Fruit fly (Drosophila melanogaster) whole organism, embryonic: ENCODE measurements around the gene Rh2.

Source experiments
- Adf1 ChIP-seq: fragments of 200-800 bp; sonication (Bioruptor generic); IDR thresholded peaks from 2 replicates; pipeline ENCODE4 v1.3.6; 2022; ENCODE audit warnings: missing biosample characterization, missing genetic modification characterization
- Asciz ChIP-seq: fragments of 200-800 bp; sonication (Bioruptor generic); optimal IDR thresholded peaks from 2 replicates; lab custom pipeline; 2017; ENCODE audit warnings: missing biosample characterization, mild to moderate bottlenecking, missing genetic modification characterization, missing genetic modification reagents
- Atf-2 ChIP-seq: fragments of 200-800 bp; sonication (Bioruptor generic); optimal IDR thresholded peaks from 2 replicates; lab custom pipeline; 2016; ENCODE audit warnings: missing biosample characterization, missing genetic modification characterization
- C15 ChIP-seq: fragments of 200-800 bp; sonication (Bioruptor generic); IDR thresholded peaks from 3 replicates; pipeline ENCODE4 v1.3.6; 2022; ENCODE audit warnings: missing biosample characterization, missing genetic modification characterization
- CG11247 ChIP-seq: fragments of 200-800 bp; sonication (Bioruptor generic); IDR thresholded peaks from 2 replicates; pipeline ENCODE4 v1.3.6; 2022; ENCODE audit warnings: missing biosample characterization, missing genetic modification characterization
- CG11560 ChIP-seq: fragments of 200-800 bp; sonication (Bioruptor generic); IDR thresholded peaks from 3 replicates; pipeline ENCODE4 v1.3.6; 2022; ENCODE audit warnings: missing biosample characterization, missing genetic modification characterization
- CG12219 ChIP-seq: fragments of 200-800 bp; sonication (Bioruptor generic); optimal IDR thresholded peaks from 3 replicates; lab custom pipeline; 2018; ENCODE audit warnings: missing biosample characterization, mild to moderate bottlenecking, missing genetic modification characterization
- CG12391 ChIP-seq: fragments of 200-800 bp; sonication (Bioruptor generic); optimal IDR thresholded peaks from 3 replicates; lab custom pipeline; 2018; ENCODE audit warnings: missing biosample characterization, mild to moderate bottlenecking, missing genetic modification characterization, moderate library complexity
- CG12744 ChIP-seq: fragments of 200-800 bp; sonication (Bioruptor generic); optimal IDR thresholded peaks from 2 replicates; lab custom pipeline; 2016; ENCODE audit warnings: missing biosample characterization, missing genetic modification characterization
- CG14710 ChIP-seq: fragments of 200-800 bp; sonication (Bioruptor generic); optimal IDR thresholded peaks from 3 replicates; lab custom pipeline; 2019; ENCODE audit warnings: missing biosample characterization, mild to moderate bottlenecking, missing genetic modification characterization, moderate library complexity
- CG15479 ChIP-seq: fragments of 200-800 bp; sonication (Bioruptor generic); optimal IDR thresholded peaks from 3 replicates; lab custom pipeline; 2019; ENCODE audit warnings: missing biosample characterization, mild to moderate bottlenecking, missing genetic modification characterization, moderate library complexity
- CG15514 ChIP-seq: fragments of 200-800 bp; sonication (Bioruptor generic); optimal IDR thresholded peaks from 3 replicates; lab custom pipeline; 2017; ENCODE audit warnings: missing biosample characterization, missing genetic modification characterization, mild to moderate bottlenecking, moderate library complexity, missing genetic modification reagents
- CG1647 ChIP-seq: fragments of 200-800 bp; sonication (Bioruptor generic); optimal IDR thresholded peaks from 3 replicates; lab custom pipeline; 2016; ENCODE audit warnings: missing biosample characterization, missing genetic modification characterization
- CG16779 ChIP-seq: fragments of 200-800 bp; sonication (Bioruptor generic); IDR thresholded peaks from 2 replicates; pipeline ENCODE4 v1.3.6; 2022; ENCODE audit warnings: missing biosample characterization, missing genetic modification characterization
- CG30020 ChIP-seq: fragments of 200-800 bp; optimal IDR thresholded peaks from 2 replicates; lab custom pipeline; 2019; ENCODE audit warnings: missing biosample characterization, mild to moderate bottlenecking, missing genetic modification characterization, moderate library complexity
- CG31224 ChIP-seq: fragments of 200-800 bp; sonication (Bioruptor generic); IDR thresholded peaks from 2 replicates; pipeline ENCODE4 v1.3.6; 2022; ENCODE audit warnings: missing biosample characterization, missing genetic modification characterization
- CG31388 ChIP-seq: fragments of 200-800 bp; sonication (Bioruptor generic); optimal IDR thresholded peaks from 2 replicates; lab custom pipeline; 2016; ENCODE audit warnings: missing biosample characterization, missing genetic modification characterization
- CG33213 ChIP-seq: fragments of 200-800 bp; sonication (Bioruptor generic); optimal IDR thresholded peaks from 3 replicates; lab custom pipeline; 2016; ENCODE audit warnings: missing biosample characterization, missing genetic modification characterization
- CG42726 ChIP-seq: fragments of 200-800 bp; sonication (Bioruptor generic); IDR thresholded peaks from 2 replicates; pipeline ENCODE4 v1.3.6; 2022; ENCODE audit warnings: missing biosample characterization, missing genetic modification characterization; ENCODE audit not compliant: partially characterized antibody
- CG5953 ChIP-seq: fragments of 200-800 bp; sonication (Bioruptor generic); IDR thresholded peaks from 2 replicates; pipeline ENCODE4 v1.3.6; 2022; ENCODE audit warnings: missing biosample characterization, missing genetic modification characterization
- CG7745 ChIP-seq: fragments of 200-800 bp; sonication (Bioruptor generic); optimal IDR thresholded peaks from 2 replicates; lab custom pipeline; 2018; ENCODE audit warnings: missing biosample characterization, mild to moderate bottlenecking, missing genetic modification characterization, moderate library complexity
- CG9437 ChIP-seq: fragments of 200-800 bp; sonication (Bioruptor generic); optimal IDR thresholded peaks from 2 replicates; lab custom pipeline; 2018; ENCODE audit warnings: missing biosample characterization, mild to moderate bottlenecking, missing genetic modification characterization
- ERR ChIP-seq: fragments of 200-800 bp; sonication (Bioruptor generic); optimal IDR thresholded peaks from 2 replicates; lab custom pipeline; 2016; ENCODE audit warnings: missing biosample characterization, missing genetic modification characterization
- Mad ChIP-seq: fragments of 200-800 bp; sonication (Bioruptor generic); optimal IDR thresholded peaks from 2 replicates; lab custom pipeline; 2016; ENCODE audit warnings: missing biosample characterization, missing genetic modification characterization
- Med ChIP-seq: fragments of 200-800 bp; sonication (Bioruptor generic); peaks from one replicate; lab custom pipeline; 2016; ENCODE audit warnings: missing biosample characterization, missing genetic modification characterization, mild to moderate bottlenecking, inconsistent platforms, moderate library complexity
- Ravus ChIP-seq: fragments of 200-800 bp; sonication (Bioruptor generic); IDR thresholded peaks from 2 replicates; pipeline ENCODE4 v1.3.6; 2022; ENCODE audit warnings: missing biosample characterization, missing genetic modification characterization
- Xbp1 ChIP-seq: fragments of 200-800 bp; sonication (Bioruptor generic); optimal IDR thresholded peaks from 3 replicates; lab custom pipeline; 2016; ENCODE audit warnings: missing biosample characterization, mild to moderate bottlenecking, missing genetic modification characterization
- YL-1 ChIP-seq: fragments of 200-800 bp; sonication (Bioruptor generic); optimal IDR thresholded peaks from 3 replicates; lab custom pipeline; 2017; ENCODE audit warnings: missing biosample characterization, mild to moderate bottlenecking, missing genetic modification characterization
- aop ChIP-seq: fragments of 200-800 bp; sonication (Bioruptor generic); IDR thresholded peaks from 2 replicates; pipeline ENCODE4 v1.3.6; 2022; ENCODE audit warnings: missing biosample characterization, missing genetic modification characterization
- cad ChIP-seq: fragments of >200 bp; optimal IDR thresholded peaks from 2 replicates; lab custom pipeline; 2017; ENCODE audit warnings: missing biosample characterization, missing genetic modification characterization
- crp ChIP-seq, 2 experiments: fragments of 200-800 bp; sonication (Bioruptor generic); optimal IDR thresholded peaks; 2 replicates in 1 of 2; 3 replicates in 1 of 2; lab custom pipeline; 2017; ENCODE audit warnings: missing biosample characterization in 2 of 2, missing genetic modification characterization in 2 of 2, mild to moderate bottlenecking in 1 of 2, moderate library complexity in 1 of 2
- cwo ChIP-seq: fragments of 200-800 bp; sonication (Bioruptor generic); optimal IDR thresholded peaks from 3 replicates; lab custom pipeline; 2017; ENCODE audit warnings: missing biosample characterization, missing genetic modification characterization, mild to moderate bottlenecking, moderate library complexity, missing genetic modification reagents
- dati ChIP-seq: fragments of 200-800 bp; sonication (Bioruptor generic); IDR thresholded peaks from 2 replicates; pipeline ENCODE4 v1.3.6; 2022; ENCODE audit warnings: missing biosample characterization, missing genetic modification characterization
- fd64A ChIP-seq: fragments of 200-800 bp; sonication (Bioruptor generic); optimal IDR thresholded peaks from 3 replicates; lab custom pipeline; 2018; ENCODE audit warnings: missing biosample characterization, mild to moderate bottlenecking, missing genetic modification characterization
- fd96Cb ChIP-seq: fragments of 200-800 bp; sonication (Bioruptor generic); optimal IDR thresholded peaks from 2 replicates; lab custom pipeline; 2018; ENCODE audit warnings: missing biosample characterization, mild to moderate bottlenecking, missing genetic modification characterization, moderate library complexity
- gem ChIP-seq: fragments of 200-800 bp; sonication (Bioruptor generic); optimal IDR thresholded peaks from 2 replicates; lab custom pipeline; 2019; ENCODE audit warnings: missing biosample characterization, mild to moderate bottlenecking, missing genetic modification characterization, moderate library complexity
- h ChIP-seq: fragments of >200 bp; optimal IDR thresholded peaks from 2 replicates; lab custom pipeline; 2017
- jing ChIP-seq: fragments of 200-800 bp; sonication (Bioruptor generic); optimal IDR thresholded peaks from 2 replicates; lab custom pipeline; 2018; ENCODE audit warnings: missing biosample characterization, mild to moderate bottlenecking, missing genetic modification characterization
- lab ChIP-seq: fragments of 200-800 bp; sonication (Bioruptor generic); optimal IDR thresholded peaks from 3 replicates; lab custom pipeline; 2017; ENCODE audit warnings: missing biosample characterization, missing genetic modification characterization, mild to moderate bottlenecking, moderate library complexity, missing genetic modification reagents
- nmo ChIP-seq: fragments of 200-800 bp; sonication (Bioruptor generic); optimal IDR thresholded peaks from 2 replicates; lab custom pipeline; 2018; ENCODE audit warnings: missing biosample characterization, mild to moderate bottlenecking, missing genetic modification characterization, moderate library complexity
- oc ChIP-seq: fragments of 200-800 bp; sonication (Bioruptor generic); optimal IDR thresholded peaks from 2 replicates; lab custom pipeline; 2018; ENCODE audit warnings: missing biosample characterization, mild to moderate bottlenecking, missing genetic modification characterization, moderate library complexity
- org-1 ChIP-seq: fragments of 200-800 bp; sonication (Bioruptor generic); optimal IDR thresholded peaks from 2 replicates; lab custom pipeline; 2017; ENCODE audit warnings: missing biosample characterization, missing genetic modification characterization
- pum ChIP-seq: fragments of 200-800 bp; sonication (Bioruptor generic); optimal IDR thresholded peaks from 2 replicates; lab custom pipeline; 2016; ENCODE audit warnings: missing biosample characterization, missing genetic modification characterization
- sens-2 ChIP-seq: fragments of 200-800 bp; sonication (Bioruptor generic); IDR thresholded peaks from 2 replicates; pipeline ENCODE4 v1.3.6; 2022; ENCODE audit warnings: missing biosample characterization, missing genetic modification characterization
- sr ChIP-seq: fragments of 200-800 bp; sonication (Bioruptor generic); IDR thresholded peaks from 3 replicates; pipeline ENCODE4 v1.3.6; 2022; ENCODE audit warnings: missing biosample characterization, missing genetic modification characterization
- trem ChIP-seq: fragments of 200-800 bp; optimal IDR thresholded peaks from 3 replicates; lab custom pipeline; 2019; ENCODE audit warnings: missing biosample characterization, mild to moderate bottlenecking, missing genetic modification characterization, moderate library complexity
- tup ChIP-seq: fragments of 200-800 bp; sonication (Bioruptor generic); optimal IDR thresholded peaks from 2 replicates; lab custom pipeline; 2016; ENCODE audit warnings: missing biosample characterization, mild to moderate bottlenecking, missing genetic modification characterization, moderate library complexity
- unpg ChIP-seq: fragments of 200-800 bp; sonication (Bioruptor generic); optimal IDR thresholded peaks from 3 replicates; lab custom pipeline; 2018; ENCODE audit warnings: missing biosample characterization, mild to moderate bottlenecking, missing genetic modification characterization, moderate library complexity
- wek ChIP-seq: fragments of 200-800 bp; sonication (Bioruptor generic); optimal IDR thresholded peaks from 3 replicates; lab custom pipeline; 2018; ENCODE audit warnings: missing biosample characterization, mild to moderate bottlenecking, missing genetic modification characterization, moderate library complexity
- wor ChIP-seq: fragments of 200-800 bp; sonication (Bioruptor generic); IDR thresholded peaks from 2 replicates; pipeline ENCODE4 v1.3.6; 2022; ENCODE audit warnings: missing biosample characterization, missing genetic modification characterization

Rh2 gene

dm6 chr3R:18917976-18918871 lies 19.0 kb downstream of the Rh2 start (continued):
- TF ChIP-seq fd64A (GFP tag; lab: Kevin White, UChicago) (no peak), CG11247 (GFP tag; lab: Robert Waterston, UW) (no peak), ERR (GFP tag; lab: Kevin White, UChicago) (no peak), crp (GFP tag; optimal IDR thresholded peaks at IDR 0.05; lab: Kevin White, UChicago) (no peak), aop (no peak), Adf1 (GFP tag; lab: Robert Waterston, UW) (no peak), unpg (GFP tag; lab: Kevin White, UChicago) (no peak), C15 (no peak), Ravus (GFP tag; lab: Robert Waterston, UW) (no peak), CG14710 (tag; lab: Kevin White, UChicago) (no peak), gem (tag; lab: Kevin White, UChicago) (no peak), CG7745 (no peak), CG33213 (GFP tag; lab: Kevin White, UChicago) (peak; percentile 35), CG5953 (GFP tag; lab: Robert Waterston, UW) (no peak), tup (no peak), Xbp1 (no peak), sens-2 (GFP tag; lab: Robert Waterston, UW) (no peak), CG30020 (tag; lab: Kevin White, UChicago) (no peak), jing (GFP tag; lab: Kevin White, UChicago) (no peak), lab (GFP tag; lab: Kevin White, UChicago) (peak; percentile 31), CG12744 (GFP tag; lab: Kevin White, UChicago) (no peak), sr (GFP tag; lab: Robert Waterston, UW) (0 out of 3 replicates have a peak, but pooled peaks have one; percentile 25), h (no peak), dati (no peak), wor (GFP tag; lab: Robert Waterston, UW) (no peak), trem (tag; lab: Kevin White, UChicago) (no peak), CG1647 (GFP tag; lab: Kevin White, UChicago) (no peak), YL-1 (GFP tag; lab: Kevin White, UChicago) (peak; percentile 8), CG15514 (GFP tag; lab: Kevin White, UChicago) (peak; percentile 34), Med (GFP tag; lab: Kevin White, UChicago) (peak; percentile 90), nmo (GFP tag; lab: Kevin White, UChicago) (no peak), oc (tag; lab: Kevin White, UChicago) (no peak), CG12219 (GFP tag; lab: Kevin White, UChicago) (no peak), CG11560 (tag; lab: Robert Waterston, UW) (no peak), Asciz (GFP tag; lab: Kevin White, UChicago) (no peak), CG31224 (GFP tag; lab: Robert Waterston, UW) (peak; percentile 89), fd96Cb (tag; lab: Kevin White, UChicago) (no peak), cad (no peak), cwo (GFP tag; lab: Kevin White, UChicago) (peak; percentile 38), Atf-2 (GFP tag; lab: Kevin White, UChicago) (no peak), CG42726 (GFP tag; lab: Robert Waterston, UW) (no peak; the same call in 1 of the 2 replicates), CG15479 (no peak), wek (GFP tag; lab: Kevin White, UChicago) (no peak), CG31388 (GFP tag; lab: Kevin White, UChicago) (no peak), pum (GFP tag; lab: Kevin White, UChicago) (peak; percentile 15), CG9437 (GFP tag; lab: Kevin White, UChicago) (no peak), org-1 (GFP tag; lab: Kevin White, UChicago) (no peak), Mad (GFP tag; lab: Kevin White, UChicago) (no peak), CG12391 (no peak), CG16779 (no peak)
